Fruit fly (Drosophila melanogaster): Measurements from ENCODE around the gene CG9921.

Gene CG9921

dm6 chrX:16286083-16286666 lies 47.2 kb downstream of the CG9921 start, which contains the start of gene UQCR-14 (continued):
- TF ChIP-seq prd (optimal IDR thresholded peaks at IDR 0.05) = no peak
- TF ChIP-seq prd (GFP tag; IDR thresholded peaks at IDR 0.05) = no peak
- no peak for TF ChIP-seq Antp (GFP tag; optimal IDR thresholded peaks at IDR 0.05)
- TF ChIP-seq Bgb (GFP tag; IDR thresholded peaks at IDR 0.05; ENCODE audit: partially characterized antibody) = peak; percentile 99
- TF ChIP-seq CG2116 (GFP tag; optimal IDR thresholded peaks at IDR 0.05) = peak; percentile 99
- no peak for TF ChIP-seq CG12299 (tag; optimal IDR thresholded peaks at IDR 0.05)
- TF ChIP-seq CG10366 (GFP tag; IDR thresholded peaks at IDR 0.05) = peak; percentile 17; the same call in 1 of the 2 replicates
- TF ChIP-seq br (optimal IDR thresholded peaks at IDR 0.05) = no peak
- TF ChIP-seq ap (GFP tag; IDR thresholded peaks at IDR 0.05) = no peak
- TF ChIP-seq CG13287 (GFP tag; IDR thresholded peaks at IDR 0.05; ENCODE audit: partially characterized antibody) = peak; percentile 98
- no peak for TF ChIP-seq ftz-f1 (GFP tag; optimal IDR thresholded peaks at IDR 0.05)
- TF ChIP-seq CG3281 (GFP tag; optimal IDR thresholded peaks at IDR 0.05) = peak; percentile 46
- TF ChIP-seq pita (GFP tag; optimal IDR thresholded peaks at IDR 0.05) = no peak
- no peak for TF ChIP-seq CG3065 (GFP tag; optimal IDR thresholded peaks at IDR 0.05)
- no peak for TF ChIP-seq CG5245 (GFP tag; optimal IDR thresholded peaks at IDR 0.05)
- peak; percentile 53 for TF ChIP-seq CG12391 (tag; optimal IDR thresholded peaks at IDR 0.05)
- peak; percentile 58 for TF ChIP-seq nmo (GFP tag; optimal IDR thresholded peaks at IDR 0.05)
- no peak for TF ChIP-seq Mrtf (GFP tag; IDR thresholded peaks at IDR 0.05)
- TF ChIP-seq CG14441 (GFP tag; IDR thresholded peaks at IDR 0.05) = no peak
- TF ChIP-seq croc (GFP tag; conservative IDR thresholded peaks at IDR 0.05) = no peak
- TF ChIP-seq CG18262 (tag; optimal IDR thresholded peaks at IDR 0.05) = peak; percentile 19
- TF ChIP-seq hb (GFP tag; IDR thresholded peaks at IDR 0.05; ENCODE audit: partially characterized antibody) = peak; percentile 97
- peak; percentile 13 to 95 for TF ChIP-seq Pdp1 (GFP tag; optimal IDR thresholded peaks at IDR 0.05)
- peak; percentile 36 for TF ChIP-seq mirr (GFP tag; optimal IDR thresholded peaks at IDR 0.05)
- TF ChIP-seq CG7839 (tag; optimal IDR thresholded peaks at IDR 0.05) = no peak
- no peak for TF ChIP-seq Xrp1 (GFP tag; IDR thresholded peaks at IDR 0.05)
- no peak for TF ChIP-seq Doc2 (GFP tag; IDR thresholded peaks at IDR 0.05)
- no peak for TF ChIP-seq CG6683 (GFP tag; optimal IDR thresholded peaks at IDR 0.05)
- TF ChIP-seq HLHmδ (GFP tag; optimal IDR thresholded peaks at IDR 0.05) = no peak
- no peak for TF ChIP-seq CG13123 (GFP tag; optimal IDR thresholded peaks at IDR 0.05)
- no peak for TF ChIP-seq CrebB (tag; optimal IDR thresholded peaks at IDR 0.05)
- TF ChIP-seq CG10543 (GFP tag; optimal IDR thresholded peaks at IDR 0.05) = peak; percentile 3
- no peak for TF ChIP-seq fru (optimal IDR thresholded peaks at IDR 0.05)
- TF ChIP-seq caup (GFP tag; optimal IDR thresholded peaks at IDR 0.05; ENCODE audit: severe bottlenecking) = peak; percentile 17
- TF ChIP-seq CG10654 (GFP tag; optimal IDR thresholded peaks at IDR 0.05) = no peak
- no peak for TF ChIP-seq lab (GFP tag; optimal IDR thresholded peaks at IDR 0.05)
- no peak for TF ChIP-seq oc (tag; optimal IDR thresholded peaks at IDR 0.05)
- no peak for TF ChIP-seq Taf1 (GFP tag; IDR thresholded peaks at IDR 0.05)
- no peak for TF ChIP-seq fd102C (GFP tag; optimal IDR thresholded peaks at IDR 0.05)
- TF ChIP-seq CG30020 (tag; optimal IDR thresholded peaks at IDR 0.05) = peak; percentile 71
- TF ChIP-seq CG6689 (GFP tag; IDR thresholded peaks at IDR 0.05) = no peak
- TF ChIP-seq grau (tag; optimal IDR thresholded peaks at IDR 0.05) = peak; percentile 53
- TF ChIP-seq ab (GFP tag; optimal IDR thresholded peaks at IDR 0.05) = no peak
- TF ChIP-seq Poxn (GFP tag; IDR thresholded peaks at IDR 0.05) = no peak
- TF ChIP-seq CG9437 (GFP tag; optimal IDR thresholded peaks at IDR 0.05) = peak; percentile 32
- peak; percentile 97 for TF ChIP-seq Sry-δ (GFP tag; optimal IDR thresholded peaks at IDR 0.05)
- no peak for TF ChIP-seq hkb (optimal IDR thresholded peaks at IDR 0.05)
- peak; percentile 18; the same call in 1 of the 2 replicates for TF ChIP-seq hkb (GFP tag; IDR thresholded peaks at IDR 0.05)
- TF ChIP-seq CG12659 (GFP tag; optimal IDR thresholded peaks at IDR 0.05) = peak; percentile 87
- no peak for TF ChIP-seq CG15073 (GFP tag; optimal IDR thresholded peaks at IDR 0.05)
- TF ChIP-seq HmgZ (tag; optimal IDR thresholded peaks at IDR 0.05) = peak; percentile 80
